Worm (Caenorhabditis elegans): ENCODE data around the gene C53A5.9.

DNA sequence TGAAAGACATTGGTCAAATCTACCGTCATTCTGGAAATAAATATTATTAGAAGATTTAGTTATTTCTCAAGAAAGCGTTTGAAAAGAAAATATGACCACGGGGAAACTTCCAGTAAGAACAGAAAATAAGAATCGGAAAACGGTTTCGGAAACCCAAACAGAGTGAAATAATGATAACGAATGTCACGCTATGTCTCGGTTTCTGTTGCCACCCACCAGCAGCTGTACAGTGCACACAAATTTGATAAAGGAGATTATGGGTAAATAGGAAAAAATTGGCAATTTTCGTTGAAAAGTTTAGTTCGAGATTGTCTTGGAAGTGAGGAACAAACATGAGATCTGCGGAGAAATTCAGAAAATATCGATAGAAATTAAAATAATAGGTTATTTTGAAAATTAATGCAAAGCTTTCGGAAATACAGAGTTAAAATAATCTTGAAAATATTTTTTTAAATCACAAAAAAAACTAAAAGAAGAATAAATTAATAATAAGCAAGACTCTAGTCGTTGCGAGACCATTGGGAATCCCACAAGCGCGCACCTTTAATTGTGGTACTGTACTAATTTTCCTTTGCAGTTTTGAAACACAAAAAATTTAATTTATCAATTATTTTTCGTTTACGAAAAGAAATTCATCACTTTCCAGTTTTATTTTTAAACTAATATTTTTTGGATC lies 38.5 kb upstream of the C53A5.9 start, which contains the start of gene pes-9:
- no peak for TF ChIP-seq elt-1 (tag; optimal IDR thresholded peaks at IDR 0.05)
- no peak for TF ChIP-seq ama-1 (optimal IDR thresholded peaks at IDR 0.05)
- no peak for TF ChIP-seq snpc-4 (tag; optimal IDR thresholded peaks at IDR 0.05)
